Worm (Caenorhabditis elegans): ENCODE results near the gene F57C2.5.

- TF ChIP-seq dve-1 (tag; optimal IDR thresholded peaks at IDR 0.05) (no peak), ceh-22 (tag; optimal IDR thresholded peaks at IDR 0.05) (no peak), nhr-11 (tag; optimal IDR thresholded peaks at IDR 0.05) (no peak), lin-11 (tag; optimal IDR thresholded peaks at IDR 0.05) (no peak), fkh-10 (GFP tag; optimal IDR thresholded peaks at IDR 0.05) (no peak), ceh-19 (GFP tag; optimal IDR thresholded peaks at IDR 0.05) (no peak), ets-4 (tag; optimal IDR thresholded peaks at IDR 0.05) (no peak), sox-4 (tag; optimal IDR thresholded peaks at IDR 0.05) (no peak), ttx-3 (tag; optimal IDR thresholded peaks at IDR 0.05) (no peak), pat-9 (tag; optimal IDR thresholded peaks at IDR 0.05) (no peak), che-1 (tag; optimal IDR thresholded peaks at IDR 0.05) (no peak), tbx-2 (tag; optimal IDR thresholded peaks at IDR 0.05) (no peak)
Measured at ce11 chrII:14510162-14510561, 17.9 kb downstream of the F57C2.5 start.
